Worm (Caenorhabditis elegans): Measurements from ENCODE around the gene str-43.
"Not testable (repeated sequence)": the region's sequence is repeated elsewhere in the genome, so short reads cannot be mapped to it uniquely, and the experiment has no call there.

DNA sequence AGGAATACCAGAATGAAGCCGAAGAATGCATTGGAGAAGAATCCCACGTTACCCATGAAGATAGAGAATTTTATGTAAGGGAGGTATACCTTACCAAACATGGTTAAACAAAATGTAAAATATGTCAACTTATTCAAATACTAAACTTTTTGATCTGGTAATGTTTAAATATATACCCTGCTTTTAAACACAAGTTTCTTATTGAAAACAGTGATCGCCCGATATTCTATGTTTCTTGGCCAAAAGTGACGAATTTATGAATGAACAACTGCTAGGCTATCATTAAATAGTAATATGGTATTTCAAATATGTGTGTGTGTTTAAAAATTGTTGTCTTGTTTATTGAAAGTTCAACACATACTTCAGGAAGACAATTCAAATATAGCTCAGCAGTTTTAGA, 3.6 kb downstream of the str-43 start, which contains the start of gene T23D5.8:
- not testable (repeated sequence) for TF ChIP-seq ama-1 (optimal IDR thresholded peaks at IDR 0.05); ceh-13 (GFP tag; optimal IDR thresholded peaks at IDR 0.05); hmbx-1 (tag; optimal IDR thresholded peaks at IDR 0.05); tbx-37 (GFP tag; conservative IDR thresholded peaks at IDR 0.05); scrt-1 (GFP tag; IDR thresholded peaks at IDR 0.05); ceh-36 (tag; optimal IDR thresholded peaks at IDR 0.05); hmg-4 (GFP tag; optimal IDR thresholded peaks at IDR 0.05); pes-1 (GFP tag; IDR thresholded peaks at IDR 0.05); flt-1 (GFP tag; IDR thresholded peaks at IDR 0.05); hnd-1 (tag; optimal IDR thresholded peaks at IDR 0.05); aly-1 (tag; optimal IDR thresholded peaks at IDR 0.05); ets-7 (tag; optimal IDR thresholded peaks at IDR 0.05); tra-4 (tag; optimal IDR thresholded peaks at IDR 0.05)

Measured in whole organism, early embryonic.